Worm (Caenorhabditis elegans) whole organism, L2 larva: ENCODE results near the gene F13H10.3.

ENCODE experiments used
- unc-62 ChIP-seq: fragments of 150-350 bp; optimal IDR thresholded peaks from 2 replicates; lab custom pipeline; 2014; ENCODE audit warnings: missing biosample characterization, missing genetic modification reagents, missing genetic modification characterization
- ztf-11 ChIP-seq: sonication (generic microtip); optimal IDR thresholded peaks from 2 replicates; lab custom pipeline; 2017; ENCODE audit warnings: missing biosample characterization, missing genetic modification characterization

DNA sequence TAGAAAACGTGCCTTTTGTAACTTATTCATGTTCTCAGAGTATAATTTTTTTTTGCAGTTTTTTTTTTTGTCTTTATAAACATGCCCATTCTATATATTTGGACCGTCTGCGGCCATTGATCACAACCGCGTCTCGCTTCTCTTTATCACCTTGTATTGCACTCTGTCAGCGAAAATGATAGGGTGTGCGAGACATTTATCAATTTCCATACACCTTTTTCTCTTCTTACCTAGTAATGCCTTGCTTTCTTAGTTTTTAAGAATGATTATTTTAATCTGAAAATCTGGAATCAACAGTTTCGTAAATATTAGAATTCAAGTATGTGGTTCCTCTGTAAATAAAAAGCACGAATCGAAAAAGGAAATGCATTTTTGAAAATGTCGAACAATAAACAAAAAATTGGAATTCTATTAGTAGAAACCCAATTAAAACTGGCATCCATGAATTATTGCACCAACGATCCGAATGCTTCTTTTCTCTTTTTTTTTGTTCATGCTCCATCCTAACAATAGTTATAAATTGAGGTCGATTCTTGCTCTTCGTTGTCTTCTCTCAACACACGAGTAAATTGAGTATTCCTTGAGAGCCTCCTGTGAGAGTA lies 21.5 kb upstream of the F13H10.3 start:
- TF ChIP-seq unc-62 (GFP tag; lab: Kevin White, UChicago) = no peak
- no peak for TF ChIP-seq ztf-11 (tag; lab: Kevin White, UChicago)
